Worm (Caenorhabditis elegans) whole organism, L2 larva: ENCODE results near the gene clec-80.

Experiments used
- C34F6.9 ChIP-seq: fragments of 150-350 bp; optimal IDR thresholded peaks from 2 replicates; lab custom pipeline; 2014; ENCODE audit warnings: missing biosample characterization, missing genetic modification characterization
- R02D3.7 ChIP-seq: fragments of 150-350 bp; optimal IDR thresholded peaks from 2 replicates; lab custom pipeline; 2014; ENCODE audit warnings: missing biosample characterization, missing genetic modification characterization
- aly-2 ChIP-seq: fragments of 150-350 bp; optimal IDR thresholded peaks from 2 replicates; lab custom pipeline; 2014; ENCODE audit warnings: missing biosample characterization, missing genetic modification characterization
- blmp-1 ChIP-seq: sonication (generic microtip); optimal IDR thresholded peaks from 2 replicates; lab custom pipeline; 2017; ENCODE audit warnings: missing genetic modification characterization, mild to moderate bottlenecking, missing compliant biosample characterization, antibody characterized with exemption, moderate library complexity; ENCODE audit not compliant: insufficient read depth
- ceh-16 ChIP-seq: fragments of 150-350 bp; optimal IDR thresholded peaks from 2 replicates; lab custom pipeline; 2014; ENCODE audit warnings: missing biosample characterization, missing genetic modification characterization
- ceh-82 ChIP-seq: fragments of 150-350 bp; optimal IDR thresholded peaks from 2 replicates; lab custom pipeline; 2014; ENCODE audit warnings: missing biosample characterization, missing genetic modification characterization
- dmd-4 ChIP-seq: sonication (generic microtip); optimal IDR thresholded peaks from 2 replicates; lab custom pipeline; 2017; ENCODE audit warnings: missing biosample characterization, missing genetic modification characterization
- egl-27 ChIP-seq: sonication (generic microtip); optimal IDR thresholded peaks from 3 replicates; lab custom pipeline; 2017; ENCODE audit warnings: missing biosample characterization, missing genetic modification reagents, missing genetic modification characterization
- elt-1 ChIP-seq: fragments of 150-350 bp; optimal IDR thresholded peaks from 2 replicates; lab custom pipeline; 2014; ENCODE audit warnings: missing biosample characterization, missing genetic modification characterization
- elt-3 ChIP-seq: sonication (generic microtip); optimal IDR thresholded peaks from 2 replicates; lab custom pipeline; 2017; ENCODE audit warnings: missing biosample characterization, missing genetic modification characterization
- fos-1 ChIP-seq: fragments of 150-350 bp; optimal IDR thresholded peaks from 2 replicates; lab custom pipeline; 2014; ENCODE audit warnings: missing biosample characterization, missing genetic modification characterization
- gmeb-1 ChIP-seq: fragments of 150-350 bp; optimal IDR thresholded peaks from 2 replicates; lab custom pipeline; 2014; ENCODE audit warnings: missing biosample characterization, missing genetic modification characterization
- lin-11 ChIP-seq: fragments of 150-350 bp; sonication (generic microtip); optimal IDR thresholded peaks from 2 replicates; lab custom pipeline; 2014; ENCODE audit warnings: missing biosample characterization, missing genetic modification characterization, inconsistent platforms, mixed read lengths
- lin-13 ChIP-seq: fragments of 150-350 bp; optimal IDR thresholded peaks from 2 replicates; lab custom pipeline; 2014; ENCODE audit warnings: missing biosample characterization, missing genetic modification reagents, missing genetic modification characterization
- lsy-2 ChIP-seq, 2 experiments: fragments of 150-350 bp in 1 of 2; sonication (generic microtip) in 1 of 2; optimal IDR thresholded peaks; 2 replicates each; lab custom pipeline; 2014 to 2017; ENCODE audit warnings: missing biosample characterization in 2 of 2, missing genetic modification characterization in 2 of 2
- mab-5 ChIP-seq: fragments of 150-350 bp; optimal IDR thresholded peaks from 2 replicates; lab custom pipeline; 2014; ENCODE audit warnings: missing biosample characterization, missing genetic modification characterization
- mdl-1 ChIP-seq, 2 experiments: fragments of 150-350 bp in 1 of 2; sonication (generic microtip) in 1 of 2; optimal IDR thresholded peaks; 2 replicates each; lab custom pipeline; 2017; ENCODE audit warnings: missing biosample characterization in 2 of 2, missing genetic modification characterization in 2 of 2
- nhr-10 ChIP-seq: sonication (generic microtip); optimal IDR thresholded peaks from 2 replicates; lab custom pipeline; 2017; ENCODE audit warnings: missing biosample characterization, missing genetic modification characterization
- nhr-11 ChIP-seq: fragments of 150-350 bp; optimal IDR thresholded peaks from 2 replicates; lab custom pipeline; 2014; ENCODE audit warnings: missing biosample characterization, missing genetic modification characterization
- nhr-21 ChIP-seq: fragments of 150-350 bp; optimal IDR thresholded peaks from 2 replicates; lab custom pipeline; 2014; ENCODE audit warnings: missing biosample characterization, missing genetic modification characterization
- nhr-23 ChIP-seq: fragments of 150-350 bp; optimal IDR thresholded peaks from 2 replicates; lab custom pipeline; 2014; ENCODE audit warnings: missing biosample characterization, missing genetic modification reagents, missing genetic modification characterization
- nhr-237 ChIP-seq: fragments of 150-350 bp; optimal IDR thresholded peaks from 2 replicates; lab custom pipeline; 2014; ENCODE audit warnings: missing biosample characterization, missing genetic modification characterization
- nhr-25 ChIP-seq: fragments of 150-350 bp; sonication (generic microtip); optimal IDR thresholded peaks from 3 replicates; lab custom pipeline; 2014; ENCODE audit warnings: missing biosample characterization, missing genetic modification characterization
- nhr-77 ChIP-seq: fragments of 150-350 bp; optimal IDR thresholded peaks from 2 replicates; lab custom pipeline; 2014; ENCODE audit warnings: missing biosample characterization, missing genetic modification characterization
- peb-1 ChIP-seq: fragments of 150-350 bp; optimal IDR thresholded peaks from 2 replicates; lab custom pipeline; 2014; ENCODE audit warnings: missing biosample characterization, missing genetic modification characterization
- sem-4 ChIP-seq: fragments of 150-350 bp; optimal IDR thresholded peaks from 2 replicates; lab custom pipeline; 2014; ENCODE audit warnings: missing biosample characterization, missing genetic modification reagents, missing genetic modification characterization
- skn-1 ChIP-seq: sonication (generic microtip); optimal IDR thresholded peaks from 2 replicates; lab custom pipeline; 2017; ENCODE audit warnings: missing biosample characterization, missing genetic modification characterization
- snpc-4 ChIP-seq: fragments of 150-350 bp; optimal IDR thresholded peaks from 2 replicates; lab custom pipeline; 2014; ENCODE audit warnings: missing biosample characterization, missing genetic modification characterization
- unc-39 ChIP-seq: fragments of 150-350 bp; optimal IDR thresholded peaks from 2 replicates; lab custom pipeline; 2014; ENCODE audit warnings: missing biosample characterization, missing genetic modification characterization
- unc-55 ChIP-seq: fragments of 150-350 bp; sonication (generic microtip); optimal IDR thresholded peaks from 3 replicates; lab custom pipeline; 2014; ENCODE audit warnings: missing biosample characterization, missing genetic modification reagents, missing genetic modification characterization
- unc-62 ChIP-seq: fragments of 150-350 bp; optimal IDR thresholded peaks from 2 replicates; lab custom pipeline; 2014; ENCODE audit warnings: missing biosample characterization, missing genetic modification reagents, missing genetic modification characterization
- zag-1 ChIP-seq: fragments of 150-350 bp; optimal IDR thresholded peaks from 2 replicates; lab custom pipeline; 2014; ENCODE audit warnings: missing biosample characterization, missing genetic modification characterization
- ztf-11 ChIP-seq: sonication (generic microtip); optimal IDR thresholded peaks from 2 replicates; lab custom pipeline; 2017; ENCODE audit warnings: missing biosample characterization, missing genetic modification characterization
- ztf-4 ChIP-seq: fragments of 150-350 bp; optimal IDR thresholded peaks from 2 replicates; lab custom pipeline; 2014; ENCODE audit warnings: missing biosample characterization, missing genetic modification characterization

The clec-80 gene

DNA sequence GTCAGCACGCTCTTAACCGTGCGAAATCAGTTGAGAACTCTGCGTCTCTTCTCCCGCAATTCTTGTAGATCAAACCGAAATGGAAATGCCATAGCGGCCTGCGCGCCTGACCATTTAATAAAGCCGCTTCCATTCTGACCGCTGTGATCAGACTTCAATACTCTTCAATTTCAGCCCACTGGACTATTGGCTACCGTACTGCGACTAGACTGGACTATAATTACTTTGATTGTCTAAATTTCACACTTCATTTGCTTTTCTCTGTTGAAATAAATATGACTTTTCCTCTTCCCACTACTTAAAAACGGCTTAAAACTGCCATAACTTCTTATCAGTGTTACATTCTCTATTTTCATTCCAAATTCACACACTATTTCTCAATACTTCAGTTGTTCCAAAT, 14.8 kb downstream of the clec-80 start, which contains the start of gene Y54G2A.7:
Gene Y54G2A.7, plus strand, starts transcription at position 301 of the 400 bp plus-strand sequence.
- TF ChIP-seq aly-2 (no peak), nhr-21 (tag; lab: Kevin White, UChicago) (no peak), gmeb-1 (no peak), mdl-1 (tag; optimal IDR thresholded peaks at IDR 0.05; lab: Kevin White, UChicago) (no peak), R02D3.7 (tag; lab: Kevin White, UChicago) (no peak), mab-5 (tag; lab: Kevin White, UChicago) (no peak), zag-1 (tag; lab: Kevin White, UChicago) (no peak), sem-4 (tag; lab: Kevin White, UChicago) (no peak)

DNA sequence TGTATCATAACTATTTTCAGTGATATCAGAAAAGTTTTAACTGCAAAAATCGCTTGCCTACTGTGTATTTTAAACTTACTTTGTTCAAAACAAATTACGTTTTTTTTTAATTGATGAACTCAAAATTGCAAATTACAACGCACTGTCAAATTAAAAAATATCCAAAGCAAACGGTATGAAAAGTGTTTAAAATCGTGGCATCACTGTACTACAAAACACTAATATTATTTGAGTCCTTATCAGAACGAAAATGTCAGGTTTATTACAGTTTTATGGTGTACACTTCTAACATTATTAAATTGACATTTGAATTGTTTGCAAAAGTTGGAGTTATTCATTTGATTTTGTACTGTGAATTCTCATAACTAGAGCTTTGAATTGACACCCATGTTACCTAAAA, 17.7 kb downstream of the clec-80 start, which contains the start of gene clec-83:
Gene clec-83, minus strand, starts transcription at position 213 of the 400 bp plus-strand sequence.
- TF ChIP-seq fos-1 (peak; percentile 39), unc-62 (GFP tag; lab: Kevin White, UChicago) (no peak)

DNA sequence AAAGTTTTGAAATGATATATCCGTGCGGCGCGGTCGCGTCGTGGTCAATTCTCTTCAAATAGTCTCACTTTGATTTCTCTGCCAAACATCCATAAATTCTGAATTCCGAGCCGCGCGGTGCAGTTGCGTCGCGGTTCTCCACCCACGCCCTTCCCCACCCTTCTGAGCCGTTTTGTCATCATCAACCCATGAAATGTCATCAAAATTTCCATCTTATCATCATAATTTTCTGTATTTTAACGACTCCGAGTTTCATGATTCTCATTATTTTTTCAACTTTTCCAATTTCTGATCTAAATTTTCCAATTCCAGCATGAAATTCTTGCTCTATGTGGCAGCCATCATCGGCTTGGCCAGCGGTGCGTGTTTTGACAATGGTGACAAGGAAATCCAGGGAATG, 18.6 kb downstream of the clec-80 start, which contains the start of gene clec-84:
Gene clec-84, plus strand, starts transcription at position 301 of the 400 bp plus-strand sequence.
- no peak for TF ChIP-seq elt-1 (tag; lab: Kevin White, UChicago)
- no peak for TF ChIP-seq aly-2
- TF ChIP-seq gmeb-1 = no peak
- no peak for TF ChIP-seq nhr-23 (tag; lab: Kevin White, UChicago)
- no peak for TF ChIP-seq unc-62 (GFP tag; lab: Kevin White, UChicago)
- TF ChIP-seq egl-27 (tag; lab: Kevin White, UChicago) = no peak
- no peak for TF ChIP-seq peb-1 (tag; lab: Kevin White, UChicago)
- no peak for TF ChIP-seq nhr-25 (tag; lab: Kevin White, UChicago)
- no peak for TF ChIP-seq lsy-2 (tag; optimal IDR thresholded peaks at IDR 0.05; lab: Kevin White, UChicago)
- TF ChIP-seq ztf-11 = no peak
- no peak for TF ChIP-seq mdl-1 (tag; optimal IDR thresholded peaks at IDR 0.05; lab: Kevin White, UChicago)
- no peak for TF ChIP-seq lin-13 (GFP tag; lab: Kevin White, UChicago)
- TF ChIP-seq C34F6.9 (tag; lab: Kevin White, UChicago) = no peak
- TF ChIP-seq lin-11 (tag; lab: Kevin White, UChicago) = no peak
- no peak for TF ChIP-seq snpc-4 (tag; lab: Kevin White, UChicago)

DNA sequence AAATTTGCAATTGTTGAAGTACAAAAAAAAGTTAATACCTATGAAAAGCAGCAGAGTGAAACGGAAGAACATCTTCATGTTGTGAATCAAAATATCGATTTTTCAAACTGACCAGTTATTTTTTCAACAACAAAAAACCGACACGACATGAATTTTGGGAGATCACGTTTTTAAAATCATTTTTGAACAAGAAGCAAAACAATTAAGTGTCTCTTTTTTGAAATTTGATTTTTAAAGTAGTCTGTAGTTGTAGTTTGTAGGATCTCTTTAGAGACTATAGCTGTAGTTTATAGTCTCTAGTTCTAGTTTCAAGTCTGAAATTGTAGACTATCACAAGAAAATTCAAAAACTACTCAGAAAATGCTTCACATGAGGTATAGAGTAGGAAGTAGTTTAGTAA, 20.3 kb downstream of the clec-80 start, which contains the start of gene Y54G2A.15:
Gene Y54G2A.15, minus strand, starts transcription at position 101 of the 400 bp plus-strand sequence.
- no peak for TF ChIP-seq blmp-1 (tag; lab: Kevin White, UChicago)
- TF ChIP-seq nhr-10 (tag; lab: Kevin White, UChicago) = no peak
- no peak for TF ChIP-seq unc-55 (GFP tag; lab: Kevin White, UChicago)
- TF ChIP-seq ztf-11 = no peak
- no peak for TF ChIP-seq nhr-21 (tag; lab: Kevin White, UChicago)
- no peak for TF ChIP-seq nhr-25 (tag; lab: Kevin White, UChicago)
- TF ChIP-seq ceh-82 (tag; lab: Kevin White, UChicago) = no peak
- TF ChIP-seq R02D3.7 (tag; lab: Kevin White, UChicago) = no peak
- TF ChIP-seq ztf-4 (tag; lab: Kevin White, UChicago) = no peak
- TF ChIP-seq unc-39 (tag; lab: Kevin White, UChicago) = no peak
- no peak for TF ChIP-seq lin-11 (tag; lab: Kevin White, UChicago)
- TF ChIP-seq skn-1 (tag; lab: Kevin White, UChicago) = no peak
- TF ChIP-seq dmd-4 (tag; lab: Kevin White, UChicago) = no peak
- TF ChIP-seq aly-2 = no peak
- no peak for TF ChIP-seq nhr-237
- no peak for TF ChIP-seq ceh-16

DNA sequence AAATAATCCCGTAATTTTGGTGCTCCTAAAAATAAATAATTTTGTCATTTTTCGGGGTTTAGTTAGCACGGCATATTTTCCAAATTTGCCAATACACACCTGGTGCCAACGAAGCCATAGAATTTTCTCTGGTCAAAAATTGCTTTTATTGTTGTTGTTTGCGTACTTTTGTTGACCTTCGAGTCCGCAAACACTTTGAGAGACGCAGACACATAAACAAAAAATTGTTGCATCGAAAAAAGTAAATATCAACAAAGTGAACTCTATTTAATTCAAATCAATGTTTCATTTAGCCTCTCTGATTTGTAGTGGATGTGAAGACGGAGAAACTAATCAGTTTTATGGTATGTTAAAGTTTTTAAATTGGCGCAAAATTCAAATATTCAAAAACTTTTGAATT, 22.7 kb downstream of the clec-80 start, which contains the start of gene Y54G2A.40:
Gene Y54G2A.40, plus strand, starts transcription at position 213 of the 400 bp plus-strand sequence.
- no peak for TF ChIP-seq nhr-77
- peak; percentile 46 for TF ChIP-seq C34F6.9 (tag; lab: Kevin White, UChicago)
- peak; percentile 10 for TF ChIP-seq lin-13 (GFP tag; lab: Kevin White, UChicago)
- TF ChIP-seq unc-62 (GFP tag; lab: Kevin White, UChicago) = no peak
- peak in 1 of 2 experiments; percentile 72 for TF ChIP-seq lsy-2 (tag; optimal IDR thresholded peaks at IDR 0.05; lab: Kevin White, UChicago)
- no peak for TF ChIP-seq elt-3 (tag; lab: Kevin White, UChicago)
- TF ChIP-seq snpc-4 (tag; lab: Kevin White, UChicago) = no peak
- TF ChIP-seq nhr-11 (tag; lab: Kevin White, UChicago) = no peak
- TF ChIP-seq unc-55 (GFP tag; lab: Kevin White, UChicago) = peak; percentile 56
